Fruit fly (Drosophila melanogaster) whole organism, embryonic: Measurements from ENCODE around the gene CG17264.

ENCODE experiments used
- Aef1 ChIP-seq: fragments of 200-800 bp; sonication (Bioruptor generic); IDR thresholded peaks from 3 replicates; pipeline ENCODE4 v1.3.6; 2022; ENCODE audit warnings: missing biosample characterization, missing genetic modification characterization
- BtbVII ChIP-seq: fragments of 200-800 bp; sonication (Bioruptor generic); optimal IDR thresholded peaks from 3 replicates; lab custom pipeline; 2017; ENCODE audit warnings: missing biosample characterization, mild to moderate bottlenecking, missing genetic modification characterization
- CG10209 ChIP-seq: fragments of 200-800 bp; sonication (Bioruptor generic); optimal IDR thresholded peaks from 3 replicates; lab custom pipeline; 2017; ENCODE audit warnings: missing biosample characterization, mild to moderate bottlenecking, missing genetic modification characterization, missing genetic modification reagents
- CG10321 ChIP-seq: fragments of 200-800 bp; sonication (Bioruptor generic); IDR thresholded peaks from 2 replicates; pipeline ENCODE4 v1.3.6; 2022; ENCODE audit warnings: missing biosample characterization, missing genetic modification characterization
- CG10462 ChIP-seq: fragments of 200-800 bp; sonication (Bioruptor generic); optimal IDR thresholded peaks from 2 replicates; lab custom pipeline; 2016; ENCODE audit warnings: missing biosample characterization, missing genetic modification characterization
- CG13624 ChIP-seq: fragments of 200-800 bp; sonication (Bioruptor generic); optimal IDR thresholded peaks from 2 replicates; lab custom pipeline; 2016; ENCODE audit warnings: missing biosample characterization, missing genetic modification characterization
- CG14050 ChIP-seq: fragments of 200-800 bp; sonication (Bioruptor generic); IDR thresholded peaks from 3 replicates; pipeline ENCODE4 v1.3.6; 2022; ENCODE audit warnings: missing biosample characterization, missing genetic modification characterization
- CG1529 ChIP-seq: fragments of 200-800 bp; sonication (Bioruptor generic); optimal IDR thresholded peaks from 3 replicates; lab custom pipeline; 2018; ENCODE audit warnings: missing biosample characterization, missing genetic modification characterization
- CG17802 ChIP-seq: fragments of 200-800 bp; sonication (Bioruptor generic); optimal IDR thresholded peaks from 2 replicates; lab custom pipeline; 2018; ENCODE audit warnings: missing biosample characterization, mild to moderate bottlenecking, missing genetic modification characterization, moderate library complexity
- CG17912 ChIP-seq: fragments of 200-800 bp; sonication (Bioruptor generic); optimal IDR thresholded peaks from 2 replicates; lab custom pipeline; 2018; ENCODE audit warnings: missing biosample characterization, mild to moderate bottlenecking, missing genetic modification characterization
- CG30020 ChIP-seq: fragments of 200-800 bp; optimal IDR thresholded peaks from 2 replicates; lab custom pipeline; 2019; ENCODE audit warnings: missing biosample characterization, mild to moderate bottlenecking, missing genetic modification characterization, moderate library complexity
- CG30403 ChIP-seq: fragments of 200-800 bp; sonication (Bioruptor generic); optimal IDR thresholded peaks from 3 replicates; lab custom pipeline; 2016; ENCODE audit warnings: missing biosample characterization, missing genetic modification characterization
- CG30431 ChIP-seq: fragments of 200-800 bp; sonication (Bioruptor generic); optimal IDR thresholded peaks from 2 replicates; lab custom pipeline; 2017; ENCODE audit warnings: missing biosample characterization, missing genetic modification characterization
- CG31365 ChIP-seq: fragments of 200-800 bp; sonication (Bioruptor generic); optimal IDR thresholded peaks from 2 replicates; lab custom pipeline; 2018; ENCODE audit warnings: missing biosample characterization, mild to moderate bottlenecking, missing genetic modification characterization
- CG4404 ChIP-seq: fragments of 200-800 bp; sonication (Bioruptor generic); IDR thresholded peaks from 2 replicates; pipeline ENCODE4 v1.3.6; 2022; ENCODE audit warnings: missing biosample characterization, missing genetic modification characterization
- CG6854 ChIP-seq: fragments of 200-800 bp; sonication (Bioruptor generic); optimal IDR thresholded peaks from 3 replicates; lab custom pipeline; 2017; ENCODE audit warnings: missing biosample characterization, mild to moderate bottlenecking, missing genetic modification characterization
- CG7372 ChIP-seq: fragments of 200-800 bp; sonication (Bioruptor generic); IDR thresholded peaks from 2 replicates; pipeline ENCODE4 v1.3.6; 2022; ENCODE audit warnings: missing biosample characterization, missing genetic modification characterization
- CG7556 ChIP-seq: fragments of 200-800 bp; sonication (Bioruptor generic); optimal IDR thresholded peaks from 2 replicates; lab custom pipeline; 2017; ENCODE audit warnings: missing biosample characterization, mild to moderate bottlenecking, missing genetic modification characterization
- CG8478 ChIP-seq: fragments of >200 bp; optimal IDR thresholded peaks from 2 replicates; lab custom pipeline; 2018
- Camta ChIP-seq: fragments of 200-800 bp; sonication (Bioruptor generic); optimal IDR thresholded peaks from 2 replicates; lab custom pipeline; 2016; ENCODE audit warnings: missing biosample characterization, missing genetic modification characterization
- Dbx ChIP-seq: fragments of 200-800 bp; sonication (Bioruptor generic); IDR thresholded peaks from 3 replicates; pipeline ENCODE4 v1.3.6; 2022; ENCODE audit warnings: missing biosample characterization, missing genetic modification characterization
- Dp ChIP-seq: fragments of 200-800 bp; sonication (Bioruptor generic); optimal IDR thresholded peaks from 2 replicates; lab custom pipeline; 2018; ENCODE audit warnings: missing biosample characterization, mild to moderate bottlenecking, missing genetic modification characterization, moderate library complexity
- E2f2 ChIP-seq: fragments of 200-800 bp; sonication (Bioruptor generic); IDR thresholded peaks from 2 replicates; pipeline ENCODE4 v1.3.6; 2022; ENCODE audit warnings: missing biosample characterization, missing genetic modification characterization
- Gug ChIP-seq: fragments of 200-800 bp; sonication (Bioruptor generic); IDR thresholded peaks from 4 replicates; pipeline ENCODE4 v1.3.6; 2022; ENCODE audit warnings: missing biosample characterization, missing genetic modification characterization
- HmgZ ChIP-seq: fragments of 200-800 bp; sonication (Bioruptor generic); optimal IDR thresholded peaks from 2 replicates; lab custom pipeline; 2018; ENCODE audit warnings: missing biosample characterization, mild to moderate bottlenecking, missing genetic modification characterization
- Hmr ChIP-seq: fragments of 200-800 bp; sonication (Bioruptor generic); optimal IDR thresholded peaks from 3 replicates; lab custom pipeline; 2017; ENCODE audit warnings: mild to moderate bottlenecking, missing biosample characterization, missing genetic modification reagents, missing genetic modification characterization
- Lim3 ChIP-seq: fragments of 200-800 bp; sonication (Bioruptor generic); IDR thresholded peaks from 2 replicates; pipeline ENCODE4 v1.3.6; 2022; ENCODE audit warnings: missing biosample characterization, missing genetic modification characterization
- Mad ChIP-seq: fragments of 200-800 bp; sonication (Bioruptor generic); optimal IDR thresholded peaks from 2 replicates; lab custom pipeline; 2016; ENCODE audit warnings: missing biosample characterization, missing genetic modification characterization
- Rx ChIP-seq: fragments of 200-800 bp; sonication (Bioruptor generic); IDR thresholded peaks from 2 replicates; pipeline ENCODE4 v1.3.6; 2022; ENCODE audit warnings: missing biosample characterization, missing genetic modification characterization
- amos ChIP-seq: fragments of 200-800 bp; sonication (Bioruptor generic); IDR thresholded peaks from 2 replicates; pipeline ENCODE4 v1.3.6; 2022; ENCODE audit warnings: missing biosample characterization, missing genetic modification characterization; ENCODE audit not compliant: partially characterized antibody
- ap ChIP-seq: fragments of 200-800 bp; sonication (Bioruptor generic); IDR thresholded peaks from 2 replicates; pipeline ENCODE4 v1.3.6; 2022; ENCODE audit warnings: missing biosample characterization, missing genetic modification characterization
- bsh ChIP-seq, 2 experiments: fragments of 200-800 bp; sonication (Bioruptor generic); optimal IDR thresholded peaks; 2 replicates each; lab custom pipeline; 2017 to 2018; ENCODE audit warnings: mild to moderate bottlenecking in 2 of 2, missing biosample characterization in 2 of 2, missing genetic modification characterization in 2 of 2, moderate library complexity in 1 of 2
- btn ChIP-seq: fragments of 200-800 bp; sonication (Bioruptor generic); optimal IDR thresholded peaks from 2 replicates; lab custom pipeline; 2016; ENCODE audit warnings: missing biosample characterization, missing genetic modification characterization
- crc ChIP-seq: fragments of 200-800 bp; sonication (Bioruptor generic); optimal IDR thresholded peaks from 2 replicates; lab custom pipeline; 2016; ENCODE audit warnings: missing biosample characterization, missing genetic modification characterization
- crol ChIP-seq: fragments of 200-800 bp; sonication (Bioruptor generic); IDR thresholded peaks from 2 replicates; pipeline ENCODE4 v1.3.6; 2022; ENCODE audit warnings: missing biosample characterization, missing genetic modification characterization
- fd96Cb ChIP-seq: fragments of 200-800 bp; sonication (Bioruptor generic); optimal IDR thresholded peaks from 2 replicates; lab custom pipeline; 2018; ENCODE audit warnings: missing biosample characterization, mild to moderate bottlenecking, missing genetic modification characterization, moderate library complexity
- gcm2 ChIP-seq: fragments of 200-800 bp; sonication (Bioruptor generic); optimal IDR thresholded peaks from 2 replicates; lab custom pipeline; 2016; ENCODE audit warnings: missing biosample characterization, missing genetic modification characterization
- grau ChIP-seq: fragments of 200-800 bp; optimal IDR thresholded peaks from 3 replicates; lab custom pipeline; 2019; ENCODE audit warnings: missing biosample characterization, mild to moderate bottlenecking, missing genetic modification characterization, moderate library complexity
- gro ChIP-seq: fragments of 200-800 bp; sonication (Bioruptor generic); optimal IDR thresholded peaks from 2 replicates; lab custom pipeline; 2016; ENCODE audit warnings: missing biosample characterization, missing genetic modification characterization
- lilli ChIP-seq: fragments of 200-800 bp; sonication (Bioruptor generic); optimal IDR thresholded peaks from 3 replicates; lab custom pipeline; 2016; ENCODE audit warnings: missing biosample characterization, missing genetic modification characterization
- mam ChIP-seq: fragments of 200-800 bp; sonication (Bioruptor generic); optimal IDR thresholded peaks from 3 replicates; lab custom pipeline; 2016; ENCODE audit warnings: missing biosample characterization, missing genetic modification characterization
- oc ChIP-seq: fragments of 200-800 bp; sonication (Bioruptor generic); optimal IDR thresholded peaks from 2 replicates; lab custom pipeline; 2018; ENCODE audit warnings: missing biosample characterization, mild to moderate bottlenecking, missing genetic modification characterization, moderate library complexity
- slbo ChIP-seq: fragments of 200-800 bp; sonication (Bioruptor generic); IDR thresholded peaks from 2 replicates; pipeline ENCODE4 v1.3.6; 2022; ENCODE audit warnings: missing biosample characterization, missing genetic modification characterization
- sug ChIP-seq: fragments of 200-800 bp; optimal IDR thresholded peaks from 2 replicates; lab custom pipeline; 2019; ENCODE audit warnings: missing biosample characterization, mild to moderate bottlenecking, missing genetic modification characterization, moderate library complexity
- toy ChIP-seq: fragments of 200-800 bp; sonication (Bioruptor generic); IDR thresholded peaks from 2 replicates; pipeline ENCODE4 v1.3.6; 2022; ENCODE audit warnings: missing biosample characterization, missing genetic modification characterization
- vfl ChIP-seq: fragments of 200-800 bp; sonication (Bioruptor generic); optimal IDR thresholded peaks from 2 replicates; lab custom pipeline; 2016; ENCODE audit warnings: missing biosample characterization, missing genetic modification characterization
- zfh1 ChIP-seq: fragments of 200-800 bp; sonication (Bioruptor generic); IDR thresholded peaks from 3 replicates; pipeline ENCODE4 v1.3.6; 2022; ENCODE audit warnings: missing biosample characterization, missing genetic modification characterization
- zfh2 ChIP-seq: fragments of 200-800 bp; sonication (Bioruptor generic); optimal IDR thresholded peaks from 2 replicates; lab custom pipeline; 2016; ENCODE audit warnings: missing biosample characterization, missing genetic modification characterization

Gene CG17264

dm6 chr2L:3058772-3059623 lies 40.7 kb downstream of the CG17264 start (continued):
- TF ChIP-seq Rx (0 out of 2 replicates have a peak, but pooled peaks have one; percentile 21), Camta (peak; percentile 22), CG4404 (GFP tag; lab: Robert Waterston, UW) (no peak), oc (no peak), amos (no peak), CG30020 (tag; lab: Kevin White, UChicago) (no peak), mam (GFP tag; lab: Kevin White, UChicago) (peak; percentile 52), ap (no peak), Dp (GFP tag; lab: Kevin White, UChicago) (peak; percentile 21), Gug (GFP tag; lab: Robert Waterston, UW) (peak; percentile 20; the same call in 1 of the 4 replicates), gro (GFP tag; lab: Kevin White, UChicago) (peak; percentile 50), zfh1 (GFP tag; lab: Robert Waterston, UW) (peak; percentile 44; the same call in 1 of the 3 replicates), Hmr (peak; percentile 48), crol (GFP tag; lab: Robert Waterston, UW) (no peak), lilli (GFP tag; lab: Kevin White, UChicago) (peak; percentile 64), Aef1 (GFP tag; lab: Robert Waterston, UW) (peak; percentile 46; the same call in 2 of the 3 replicates), crc (no peak), btn (GFP tag; lab: Kevin White, UChicago) (no peak), CG17912 (GFP tag; lab: Kevin White, UChicago) (no peak), CG7556 (GFP tag; lab: Kevin White, UChicago) (peak; percentile 40), Dbx (GFP tag; lab: Robert Waterston, UW) (0 out of 3 replicates have a peak, but pooled peaks have one; percentile 25), CG6854 (GFP tag; lab: Kevin White, UChicago) (no peak), CG8478 (lab: Kevin White, UChicago) (no peak), gcm2 (GFP tag; lab: Kevin White, UChicago) (no peak), grau (tag; lab: Kevin White, UChicago) (peak; percentile 11), zfh2 (GFP tag; lab: Kevin White, UChicago) (peak; percentile 56), CG10321 (GFP tag; lab: Robert Waterston, UW) (no peak), CG10462 (GFP tag; lab: Kevin White, UChicago) (no peak), bsh (GFP tag; optimal IDR thresholded peaks at IDR 0.05; lab: Kevin White, UChicago) (peak in 1 of 2 experiments; percentile 13), CG14050 (GFP tag; lab: Robert Waterston, UW) (peak; percentile 9; the same call in 1 of the 3 replicates), CG7372 (GFP tag; lab: Robert Waterston, UW) (no peak), CG31365 (tag; lab: Kevin White, UChicago) (no peak), E2f2 (GFP tag; lab: Robert Waterston, UW) (peak; percentile 43; the same call in 1 of the 2 replicates), CG17802 (tag; lab: Kevin White, UChicago) (no peak), toy (GFP tag; lab: Robert Waterston, UW) (no peak), CG13624 (GFP tag; lab: Kevin White, UChicago) (no peak), CG10209 (GFP tag; lab: Kevin White, UChicago) (peak; percentile 21), CG30431 (GFP tag; lab: Kevin White, UChicago) (no peak), Mad (GFP tag; lab: Kevin White, UChicago) (no peak), CG30403 (peak; percentile 56), BtbVII (GFP tag; lab: Kevin White, UChicago) (peak; percentile 12), fd96Cb (no peak), sug (tag; lab: Kevin White, UChicago) (peak; percentile 61), vfl (GFP tag; lab: Kevin White, UChicago) (peak; percentile 40), Lim3 (GFP tag; lab: Robert Waterston, UW) (0 out of 2 replicates have a peak, but pooled peaks have one; percentile 12), HmgZ (tag; lab: Kevin White, UChicago) (peak; percentile 14), slbo (GFP tag; lab: Robert Waterston, UW) (peak; percentile 76), CG1529 (GFP tag; lab: Kevin White, UChicago) (no peak)
- TF ChIP-seq, all 482 proteins: peak for 118
